Fruit fly (Drosophila melanogaster): ENCODE results near the gene Hsc70-4.

Hsc70-4 gene

DNA sequence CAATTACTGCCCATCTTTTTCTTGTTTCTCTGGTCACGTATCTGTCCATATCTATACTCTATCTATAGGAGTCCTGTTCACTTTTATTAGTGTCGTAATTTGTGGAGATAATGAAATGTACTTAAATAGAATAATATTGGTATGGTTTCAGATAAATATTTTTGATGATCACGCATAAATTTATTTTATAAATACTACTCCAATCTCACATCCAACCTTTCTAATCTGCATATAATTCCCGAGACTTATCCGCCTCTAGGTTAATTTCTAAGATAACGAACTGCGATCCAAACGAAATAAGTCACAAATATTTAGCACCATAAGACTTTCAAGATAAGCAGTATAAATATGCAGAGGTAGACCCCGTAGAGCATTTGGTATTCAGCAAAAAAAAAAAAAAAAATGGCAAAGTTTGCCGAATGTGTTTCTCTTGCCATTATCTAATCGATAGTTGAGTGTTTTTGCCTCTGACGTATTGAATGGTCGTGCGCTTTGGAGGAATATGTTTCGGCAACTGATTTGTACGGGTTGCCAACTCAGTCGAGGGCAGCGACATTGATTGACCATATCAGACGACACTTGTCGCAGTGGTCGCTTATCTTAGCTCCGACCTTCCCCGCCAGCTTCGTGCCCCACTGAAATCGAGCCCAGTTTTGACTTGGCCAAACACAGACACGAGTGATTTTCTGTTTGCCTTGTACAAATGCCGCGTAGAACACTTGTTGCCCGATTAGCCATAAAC is 44.3 kb upstream of the Hsc70-4 start (continued):
- TF ChIP-seq CG1529 (GFP tag; optimal IDR thresholded peaks at IDR 0.05) = no peak
- no peak for TF ChIP-seq CG2678 (tag; optimal IDR thresholded peaks at IDR 0.05)
- TF ChIP-seq CG1024 (GFP tag; IDR thresholded peaks at IDR 0.05) = no peak
- no peak for TF ChIP-seq Ravus (GFP tag; IDR thresholded peaks at IDR 0.05)
- no peak for TF ChIP-seq pnt (GFP tag; optimal IDR thresholded peaks at IDR 0.05)
- TF ChIP-seq CG31365 (tag; optimal IDR thresholded peaks at IDR 0.05) = no peak
- TF ChIP-seq Sry-β (GFP tag; optimal IDR thresholded peaks at IDR 0.05) = no peak
- TF ChIP-seq CG31441 (GFP tag; IDR thresholded peaks at IDR 0.05) = no peak
- peak; percentile 72 for TF ChIP-seq exex (tag; optimal IDR thresholded peaks at IDR 0.05)
- TF ChIP-seq Hmr (GFP tag; optimal IDR thresholded peaks at IDR 0.05) = peak; percentile 6
- no peak for TF ChIP-seq ac (GFP tag; optimal IDR thresholded peaks at IDR 0.05)
- TF ChIP-seq CG31224 (GFP tag; IDR thresholded peaks at IDR 0.05) = peak; percentile 18; the same call in 1 of the 2 replicates
- no peak for TF ChIP-seq tin (GFP tag; optimal IDR thresholded peaks at IDR 0.05)
- no peak for TF ChIP-seq fu2 (GFP tag; optimal IDR thresholded peaks at IDR 0.05)
- TF ChIP-seq CG7357 (GFP tag; IDR thresholded peaks at IDR 0.05) = no peak
- TF ChIP-seq CG4854 (GFP tag; optimal IDR thresholded peaks at IDR 0.05) = no peak
- peak; percentile 71 for TF ChIP-seq GATAe (GFP tag; conservative IDR thresholded peaks at IDR 0.05)
- TF ChIP-seq amos (GFP tag; IDR thresholded peaks at IDR 0.05; ENCODE audit: partially characterized antibody) = no peak
- TF ChIP-seq CG9797 (GFP tag; optimal IDR thresholded peaks at IDR 0.05) = no peak
- TF ChIP-seq sug (tag; optimal IDR thresholded peaks at IDR 0.05) = peak; percentile 90
- TF ChIP-seq CG10543 (GFP tag; optimal IDR thresholded peaks at IDR 0.05) = peak; percentile 37
- TF ChIP-seq caup (GFP tag; optimal IDR thresholded peaks at IDR 0.05; ENCODE audit: severe bottlenecking) = no peak
- TF ChIP-seq CG16815 (GFP tag; optimal IDR thresholded peaks at IDR 0.05) = no peak
- no peak for TF ChIP-seq luna (GFP tag; optimal IDR thresholded peaks at IDR 0.05)
- TF ChIP-seq nau (GFP tag; optimal IDR thresholded peaks at IDR 0.05) = no peak
- no peak for TF ChIP-seq chm (GFP tag; IDR thresholded peaks at IDR 0.05)
- TF ChIP-seq Jarid2 (GFP tag; optimal IDR thresholded peaks at IDR 0.05) = no peak
- TF ChIP-seq stwl (tag; optimal IDR thresholded peaks at IDR 0.05) = no peak
- TF ChIP-seq CG8359 (GFP tag; optimal IDR thresholded peaks at IDR 0.05; ENCODE audit: borderline replicate concordance) = no peak
- TF ChIP-seq D19A (tag; optimal IDR thresholded peaks at IDR 0.05) = peak; percentile 74
- TF ChIP-seq CG17328 (GFP tag; IDR thresholded peaks at IDR 0.05) = no peak
- TF ChIP-seq chinmo (GFP tag; IDR thresholded peaks at IDR 0.05; ENCODE audit: partially characterized antibody) = 0 out of 4 replicates have a peak, but pooled peaks have one; percentile 80
- no peak for TF ChIP-seq danr (GFP tag; IDR thresholded peaks at IDR 0.05)
- no peak for TF ChIP-seq Hmx (GFP tag; optimal IDR thresholded peaks at IDR 0.05)
- TF ChIP-seq CoRest (tag; optimal IDR thresholded peaks at IDR 0.05) = no peak
- TF ChIP-seq CG12219 (GFP tag; optimal IDR thresholded peaks at IDR 0.05) = no peak
- no peak for TF ChIP-seq CG17568 (GFP tag; optimal IDR thresholded peaks at IDR 0.05)
- no peak for TF ChIP-seq wdn (GFP tag; IDR thresholded peaks at IDR 0.05)
- TF ChIP-seq Tbp (GFP tag; optimal IDR thresholded peaks at IDR 0.05) = no peak
- no peak for TF ChIP-seq Dek (tag; optimal IDR thresholded peaks at IDR 0.05)
- TF ChIP-seq CG11093 (GFP tag; IDR thresholded peaks at IDR 0.05) = no peak
- TF ChIP-seq ab (GFP tag; optimal IDR thresholded peaks at IDR 0.05) = no peak
- peak; percentile 7 for TF ChIP-seq CG7987 (GFP tag; optimal IDR thresholded peaks at IDR 0.05)
- no peak for TF ChIP-seq sc (optimal IDR thresholded peaks at IDR 0.05)
- no peak for TF ChIP-seq sc (GFP tag; optimal IDR thresholded peaks at IDR 0.05)
- peak in 1 of 2 experiments; percentile 42 for TF ChIP-seq Pdp1 (GFP tag; optimal IDR thresholded peaks at IDR 0.05)
- TF ChIP-seq gcm2 (GFP tag; optimal IDR thresholded peaks at IDR 0.05) = no peak
- TF ChIP-seq Usf (GFP tag; optimal IDR thresholded peaks at IDR 0.05) = no peak
- TF ChIP-seq tio (GFP tag; optimal IDR thresholded peaks at IDR 0.05) = no peak
